Worm (Caenorhabditis elegans) whole organism, L4/young adult: ENCODE data around the gene cya-2.

ENCODE experiments used
- W03F9.2 ChIP-seq: fragments of 150-350 bp; optimal IDR thresholded peaks from 2 replicates; lab custom pipeline; 2014; ENCODE audit warnings: missing biosample characterization, missing genetic modification characterization
- dao-5 ChIP-seq: sonication (generic microtip); optimal IDR thresholded peaks from 2 replicates; lab custom pipeline; 2016; ENCODE audit warnings: missing genotype, missing genetic modification characterization, moderate library complexity, missing compliant biosample characterization
- him-1 ChIP-seq: sonication (generic microtip); optimal IDR thresholded peaks from 2 replicates; lab custom pipeline; 2016; ENCODE audit warnings: missing genotype, missing genetic modification reagents, missing genetic modification characterization, missing compliant biosample characterization

ce11 chrII:2013856-2014255, 9.6 kb downstream of the cya-2 start:
- TF ChIP-seq him-1 (tag; lab: Kevin White, UChicago) (no peak), W03F9.2 (tag; lab: Kevin White, UChicago) (no peak), dao-5 (tag; lab: Kevin White, UChicago) (no peak)
